Worm (Caenorhabditis elegans) whole organism, L2 larva: Measurements from ENCODE around the gene Y54G2A.12.
"Not testable (repeated sequence)": the region's sequence is repeated elsewhere in the genome, so short reads cannot be mapped to it uniquely, and the experiment has no call there.

Experiments used
- C34F6.9 ChIP-seq: fragments of 150-350 bp; optimal IDR thresholded peaks from 2 replicates; lab custom pipeline; 2014; ENCODE audit warnings: missing biosample characterization, missing genetic modification characterization
- F13H6.1 ChIP-seq: sonication (generic microtip); optimal IDR thresholded peaks from 2 replicates; lab custom pipeline; 2016; ENCODE audit warnings: missing genetic modification characterization, missing compliant biosample characterization
- R02D3.7 ChIP-seq: fragments of 150-350 bp; optimal IDR thresholded peaks from 2 replicates; lab custom pipeline; 2014; ENCODE audit warnings: missing biosample characterization, missing genetic modification characterization
- Y55F3AM.14 ChIP-seq: fragments of 200-800 bp; sonication (Bioruptor generic); optimal IDR thresholded peaks from 2 replicates; lab custom pipeline; 2018; ENCODE audit warnings: mild to moderate bottlenecking, missing genetic modification characterization, missing compliant biosample characterization
- ZK546.5 ChIP-seq: sonication (generic microtip); optimal IDR thresholded peaks from 2 replicates; lab custom pipeline; 2017; ENCODE audit warnings: missing biosample characterization, missing genetic modification characterization
- alr-1 ChIP-seq: fragments of 150-350 bp; optimal IDR thresholded peaks from 2 replicates; lab custom pipeline; 2014; ENCODE audit warnings: missing biosample characterization, missing genetic modification characterization
- aly-2 ChIP-seq: fragments of 150-350 bp; optimal IDR thresholded peaks from 2 replicates; lab custom pipeline; 2014; ENCODE audit warnings: missing biosample characterization, missing genetic modification characterization
- ama-1 ChIP-seq: fragments of 150-350 bp; optimal IDR thresholded peaks from 2 replicates; lab custom pipeline; 2018; ENCODE audit warnings: inconsistent platforms
- blmp-1 ChIP-seq: sonication (generic microtip); optimal IDR thresholded peaks from 2 replicates; lab custom pipeline; 2017; ENCODE audit warnings: missing genetic modification characterization, mild to moderate bottlenecking, missing compliant biosample characterization, antibody characterized with exemption, moderate library complexity; ENCODE audit not compliant: insufficient read depth
- ceh-16 ChIP-seq: fragments of 150-350 bp; optimal IDR thresholded peaks from 2 replicates; lab custom pipeline; 2014; ENCODE audit warnings: missing biosample characterization, missing genetic modification characterization
- ceh-82 ChIP-seq: fragments of 150-350 bp; optimal IDR thresholded peaks from 2 replicates; lab custom pipeline; 2014; ENCODE audit warnings: missing biosample characterization, missing genetic modification characterization
- crh-2 ChIP-seq: sonication (generic microtip); optimal IDR thresholded peaks from 2 replicates; lab custom pipeline; 2017; ENCODE audit warnings: missing biosample characterization, missing genetic modification characterization
- dmd-4 ChIP-seq: sonication (generic microtip); optimal IDR thresholded peaks from 2 replicates; lab custom pipeline; 2017; ENCODE audit warnings: missing biosample characterization, missing genetic modification characterization
- egl-27 ChIP-seq: sonication (generic microtip); optimal IDR thresholded peaks from 3 replicates; lab custom pipeline; 2017; ENCODE audit warnings: missing biosample characterization, missing genetic modification reagents, missing genetic modification characterization
- elt-1 ChIP-seq: fragments of 150-350 bp; optimal IDR thresholded peaks from 2 replicates; lab custom pipeline; 2014; ENCODE audit warnings: missing biosample characterization, missing genetic modification characterization
- elt-3 ChIP-seq: sonication (generic microtip); optimal IDR thresholded peaks from 2 replicates; lab custom pipeline; 2017; ENCODE audit warnings: missing biosample characterization, missing genetic modification characterization
- fos-1 ChIP-seq: fragments of 150-350 bp; optimal IDR thresholded peaks from 2 replicates; lab custom pipeline; 2014; ENCODE audit warnings: missing biosample characterization, missing genetic modification characterization
- gmeb-1 ChIP-seq: fragments of 150-350 bp; optimal IDR thresholded peaks from 2 replicates; lab custom pipeline; 2014; ENCODE audit warnings: missing biosample characterization, missing genetic modification characterization
- lin-11 ChIP-seq: fragments of 150-350 bp; sonication (generic microtip); optimal IDR thresholded peaks from 2 replicates; lab custom pipeline; 2014; ENCODE audit warnings: missing biosample characterization, missing genetic modification characterization, inconsistent platforms, mixed read lengths
- lin-13 ChIP-seq: fragments of 150-350 bp; optimal IDR thresholded peaks from 2 replicates; lab custom pipeline; 2014; ENCODE audit warnings: missing biosample characterization, missing genetic modification reagents, missing genetic modification characterization
- lin-39 ChIP-seq: fragments of 150-350 bp; optimal IDR thresholded peaks from 2 replicates; lab custom pipeline; 2014; ENCODE audit warnings: missing biosample characterization, missing genetic modification reagents, missing genetic modification characterization
- lsy-2 ChIP-seq, 2 experiments: fragments of 150-350 bp in 1 of 2; sonication (generic microtip) in 1 of 2; optimal IDR thresholded peaks; 2 replicates each; lab custom pipeline; 2014 to 2017; ENCODE audit warnings: missing biosample characterization in 2 of 2, missing genetic modification characterization in 2 of 2
- mab-5 ChIP-seq: fragments of 150-350 bp; optimal IDR thresholded peaks from 2 replicates; lab custom pipeline; 2014; ENCODE audit warnings: missing biosample characterization, missing genetic modification characterization
- mbf-1 ChIP-seq: sonication (generic microtip); optimal IDR thresholded peaks from 2 replicates; lab custom pipeline; 2017; ENCODE audit warnings: missing biosample characterization, missing genetic modification characterization
- mdl-1 ChIP-seq, 2 experiments: fragments of 150-350 bp in 1 of 2; sonication (generic microtip) in 1 of 2; optimal IDR thresholded peaks; 2 replicates each; lab custom pipeline; 2017; ENCODE audit warnings: missing biosample characterization in 2 of 2, missing genetic modification characterization in 2 of 2
- nhr-10 ChIP-seq: sonication (generic microtip); optimal IDR thresholded peaks from 2 replicates; lab custom pipeline; 2017; ENCODE audit warnings: missing biosample characterization, missing genetic modification characterization
- nhr-11 ChIP-seq: fragments of 150-350 bp; optimal IDR thresholded peaks from 2 replicates; lab custom pipeline; 2014; ENCODE audit warnings: missing biosample characterization, missing genetic modification characterization
- nhr-12 ChIP-seq: fragments of 150-350 bp; optimal IDR thresholded peaks from 2 replicates; lab custom pipeline; 2014; ENCODE audit warnings: missing biosample characterization, missing genetic modification characterization
- nhr-129 ChIP-seq: fragments of 150-350 bp; optimal IDR thresholded peaks from 2 replicates; lab custom pipeline; 2014; ENCODE audit warnings: missing biosample characterization, missing genetic modification characterization
- nhr-21 ChIP-seq: fragments of 150-350 bp; optimal IDR thresholded peaks from 2 replicates; lab custom pipeline; 2014; ENCODE audit warnings: missing biosample characterization, missing genetic modification characterization
- nhr-23 ChIP-seq: fragments of 150-350 bp; optimal IDR thresholded peaks from 2 replicates; lab custom pipeline; 2014; ENCODE audit warnings: missing biosample characterization, missing genetic modification reagents, missing genetic modification characterization
- nhr-237 ChIP-seq: fragments of 150-350 bp; optimal IDR thresholded peaks from 2 replicates; lab custom pipeline; 2014; ENCODE audit warnings: missing biosample characterization, missing genetic modification characterization
- nhr-25 ChIP-seq: fragments of 150-350 bp; sonication (generic microtip); optimal IDR thresholded peaks from 3 replicates; lab custom pipeline; 2014; ENCODE audit warnings: missing biosample characterization, missing genetic modification characterization
- nhr-6 ChIP-seq: fragments of 150-350 bp; optimal IDR thresholded peaks from 2 replicates; lab custom pipeline; 2014; ENCODE audit warnings: missing biosample characterization, missing genetic modification characterization
- nhr-77 ChIP-seq: fragments of 150-350 bp; optimal IDR thresholded peaks from 2 replicates; lab custom pipeline; 2014; ENCODE audit warnings: missing biosample characterization, missing genetic modification characterization
- peb-1 ChIP-seq: fragments of 150-350 bp; optimal IDR thresholded peaks from 2 replicates; lab custom pipeline; 2014; ENCODE audit warnings: missing biosample characterization, missing genetic modification characterization
- sem-4 ChIP-seq: fragments of 150-350 bp; optimal IDR thresholded peaks from 2 replicates; lab custom pipeline; 2014; ENCODE audit warnings: missing biosample characterization, missing genetic modification reagents, missing genetic modification characterization
- skn-1 ChIP-seq: sonication (generic microtip); optimal IDR thresholded peaks from 2 replicates; lab custom pipeline; 2017; ENCODE audit warnings: missing biosample characterization, missing genetic modification characterization
- sma-3 ChIP-seq: sonication (generic microtip); optimal IDR thresholded peaks from 2 replicates; lab custom pipeline; 2016; ENCODE audit warnings: missing genetic modification reagents, missing genetic modification characterization, missing compliant biosample characterization
- sma-9 ChIP-seq, 2 experiments: fragments of 150-350 bp in 1 of 2; sonication (generic microtip) in 1 of 2; optimal IDR thresholded peaks; 2 replicates each; lab custom pipeline; 2014 to 2016; ENCODE audit warnings: missing genetic modification characterization in 2 of 2, mild to moderate bottlenecking in 1 of 2, missing biosample characterization in 1 of 2, missing compliant biosample characterization in 1 of 2, missing genetic modification reagents in 1 of 2, moderate library complexity in 1 of 2
- snpc-4 ChIP-seq: fragments of 150-350 bp; optimal IDR thresholded peaks from 2 replicates; lab custom pipeline; 2014; ENCODE audit warnings: missing biosample characterization, missing genetic modification characterization
- unc-39 ChIP-seq: fragments of 150-350 bp; optimal IDR thresholded peaks from 2 replicates; lab custom pipeline; 2014; ENCODE audit warnings: missing biosample characterization, missing genetic modification characterization
- unc-55 ChIP-seq: fragments of 150-350 bp; sonication (generic microtip); optimal IDR thresholded peaks from 3 replicates; lab custom pipeline; 2014; ENCODE audit warnings: missing biosample characterization, missing genetic modification reagents, missing genetic modification characterization
- unc-62 ChIP-seq: fragments of 150-350 bp; optimal IDR thresholded peaks from 2 replicates; lab custom pipeline; 2014; ENCODE audit warnings: missing biosample characterization, missing genetic modification reagents, missing genetic modification characterization
- zag-1 ChIP-seq: fragments of 150-350 bp; optimal IDR thresholded peaks from 2 replicates; lab custom pipeline; 2014; ENCODE audit warnings: missing biosample characterization, missing genetic modification characterization
- ztf-1 ChIP-seq: fragments of 200-800 bp; sonication (Bioruptor generic); conservative IDR thresholded peaks from 2 replicates; pipeline ENCODE4 v1.3.6; 2022; ENCODE audit warnings: missing genetic modification characterization, missing compliant biosample characterization
- ztf-11 ChIP-seq: sonication (generic microtip); optimal IDR thresholded peaks from 2 replicates; lab custom pipeline; 2017; ENCODE audit warnings: missing biosample characterization, missing genetic modification characterization
- ztf-4 ChIP-seq: fragments of 150-350 bp; optimal IDR thresholded peaks from 2 replicates; lab custom pipeline; 2014; ENCODE audit warnings: missing biosample characterization, missing genetic modification characterization

The Y54G2A.12 gene

ce11 chrIV:2793956-2794355 lies 11.3 kb upstream of the Y54G2A.12 start:
- TF ChIP-seq ama-1 (lab: Kevin White, UChicago) (no peak), C34F6.9 (tag; lab: Kevin White, UChicago) (no peak), aly-2 (tag; lab: Kevin White, UChicago) (no peak), ztf-11 (tag; lab: Kevin White, UChicago) (no peak), ztf-4 (tag; lab: Kevin White, UChicago) (no peak), nhr-77 (tag; lab: Kevin White, UChicago) (no peak), mdl-1 (tag; optimal IDR thresholded peaks at IDR 0.05; lab: Kevin White, UChicago) (no peak), ztf-1 (GFP tag; lab: Robert Waterston, UW) (no peak), nhr-23 (no peak), nhr-21 (tag; lab: Kevin White, UChicago) (no peak), mbf-1 (no peak), dmd-4 (no peak), gmeb-1 (tag; lab: Kevin White, UChicago) (no peak), lin-39 (tag; lab: Kevin White, UChicago) (no peak), elt-3 (tag; lab: Kevin White, UChicago) (no peak)
- TF ChIP-seq, all 48 proteins: peak for 0

ce11 chrIV:2788389-2788788 lies 5.7 kb upstream of the Y54G2A.12 start, which contains the start of gene atln-1:
Gene atln-1, plus strand, starts transcription at chrIV:2788689.
- TF ChIP-seq ztf-11 (tag; lab: Kevin White, UChicago); ama-1 (lab: Kevin White, UChicago); unc-55 (GFP tag; lab: Kevin White, UChicago): not testable (repeated sequence)

- TF ChIP-seq ztf-11 (tag; lab: Kevin White, UChicago) (no peak), nhr-237 (no peak), aly-2 (tag; lab: Kevin White, UChicago) (no peak), ztf-1 (GFP tag; lab: Robert Waterston, UW) (no peak), peb-1 (tag; lab: Kevin White, UChicago) (no peak), unc-62 (no peak), nhr-77 (tag; lab: Kevin White, UChicago) (no peak), nhr-10 (tag; lab: Kevin White, UChicago) (no peak), alr-1 (tag; lab: Kevin White, UChicago) (no peak), nhr-21 (tag; lab: Kevin White, UChicago) (no peak), lin-13 (GFP tag; lab: Kevin White, UChicago) (peak; percentile 40), C34F6.9 (tag; lab: Kevin White, UChicago) (peak; percentile 43), lin-39 (tag; lab: Kevin White, UChicago) (no peak), egl-27 (no peak), dmd-4 (no peak), sem-4 (no peak), mab-5 (no peak), nhr-25 (peak; percentile 9), nhr-23 (no peak), elt-3 (tag; lab: Kevin White, UChicago) (no peak), ceh-82 (tag; lab: Kevin White, UChicago) (no peak), nhr-129 (tag; lab: Kevin White, UChicago) (peak; percentile 20), mbf-1 (no peak), blmp-1 (tag; lab: Kevin White, UChicago) (no peak), F13H6.1 (tag; lab: Kevin White, UChicago) (peak; percentile 31), R02D3.7 (tag; lab: Kevin White, UChicago) (no peak), sma-3 (GFP tag; lab: Kevin White, UChicago) (peak; percentile 28), Y55F3AM.14 (no peak), ztf-4 (tag; lab: Kevin White, UChicago) (no peak), gmeb-1 (tag; lab: Kevin White, UChicago) (peak; percentile 34), ZK546.5 (tag; lab: Kevin White, UChicago) (no peak), sma-9 (GFP tag; optimal IDR thresholded peaks at IDR 0.05; lab: Kevin White, UChicago) (no peak), sma-9 (tag; optimal IDR thresholded peaks at IDR 0.05; lab: Kevin White, UChicago) (no peak), lsy-2 (tag; optimal IDR thresholded peaks at IDR 0.05; lab: Kevin White, UChicago) (peak; percentile 26 to 51), nhr-6 (tag; lab: Kevin White, UChicago) (no peak), lin-11 (tag; lab: Kevin White, UChicago) (no peak), unc-55 (GFP tag; lab: Kevin White, UChicago) (peak; percentile 44), crh-2 (peak; percentile 46), fos-1 (tag; lab: Kevin White, UChicago) (peak; percentile 10), snpc-4 (tag; lab: Kevin White, UChicago) (no peak), elt-1 (no peak), ama-1 (lab: Kevin White, UChicago) (no peak), nhr-12 (tag; lab: Kevin White, UChicago) (no peak), ceh-16 (tag; lab: Kevin White, UChicago) (no peak), zag-1 (no peak), skn-1 (tag; lab: Kevin White, UChicago) (no peak), nhr-11 (tag; lab: Kevin White, UChicago) (no peak), unc-39 (tag; lab: Kevin White, UChicago) (no peak)
These were observed 2.4 kb upstream of the Y54G2A.12 start for ce11 chrIV:2785057-2785456.
